Fruit fly (Drosophila melanogaster): ENCODE results near the gene MED30.

MED30 gene

dm6 chr3L:613578-614300 lies 40.1 kb downstream of the MED30 start (continued):
- TF ChIP-seq scrt (GFP tag; optimal IDR thresholded peaks at IDR 0.05): no peak
- TF ChIP-seq CG17186 (GFP tag; optimal IDR thresholded peaks at IDR 0.05): no peak
- TF ChIP-seq CG6689 (GFP tag; IDR thresholded peaks at IDR 0.05): peak; percentile 68
- no peak for TF ChIP-seq Adf1 (GFP tag; IDR thresholded peaks at IDR 0.05)
- no peak for TF ChIP-seq CG8478 (optimal IDR thresholded peaks at IDR 0.05)
- TF ChIP-seq br (optimal IDR thresholded peaks at IDR 0.05): no peak
- TF ChIP-seq E2f1 (GFP tag; IDR thresholded peaks at IDR 0.05): peak; percentile 34; the same call in 1 of the 2 replicates
- no peak for TF ChIP-seq CG3995 (GFP tag; optimal IDR thresholded peaks at IDR 0.05)
- no peak for TF ChIP-seq CG13287 (GFP tag; IDR thresholded peaks at IDR 0.05; ENCODE audit: partially characterized antibody)
- TF ChIP-seq ATbp (GFP tag; optimal IDR thresholded peaks at IDR 0.05): no peak
- TF ChIP-seq inv (GFP tag; IDR thresholded peaks at IDR 0.05; ENCODE audit: partially characterized antibody): no peak
- TF ChIP-seq CG10543 (GFP tag; optimal IDR thresholded peaks at IDR 0.05): no peak
- no peak for TF ChIP-seq ftz-f1 (GFP tag; optimal IDR thresholded peaks at IDR 0.05)
- TF ChIP-seq CG13894 (tag; optimal IDR thresholded peaks at IDR 0.05): no peak
- peak; percentile 37 for TF ChIP-seq trh (GFP tag; optimal IDR thresholded peaks at IDR 0.05)
- 0 out of 3 replicates have a peak, but pooled peaks have one; percentile 30 for TF ChIP-seq z (GFP tag; IDR thresholded peaks at IDR 0.05)
- TF ChIP-seq HmgZ (tag; optimal IDR thresholded peaks at IDR 0.05): no peak
- TF ChIP-seq unpg (GFP tag; optimal IDR thresholded peaks at IDR 0.05): peak; percentile 53
- no peak for TF ChIP-seq Dad (GFP tag; optimal IDR thresholded peaks at IDR 0.05)
- no peak for TF ChIP-seq CG4707 (GFP tag; optimal IDR thresholded peaks at IDR 0.05)
- TF ChIP-seq ssp (GFP tag; IDR thresholded peaks at IDR 0.05): no peak
- no peak for TF ChIP-seq maf-S (GFP tag; optimal IDR thresholded peaks at IDR 0.05)
- no peak for TF ChIP-seq ase (GFP tag; IDR thresholded peaks at IDR 0.05)
- TF ChIP-seq CG12219 (GFP tag; optimal IDR thresholded peaks at IDR 0.05): no peak
- TF ChIP-seq ac (GFP tag; optimal IDR thresholded peaks at IDR 0.05): peak; percentile 77
- peak; percentile 47 for TF ChIP-seq Kr (GFP tag; optimal IDR thresholded peaks at IDR 0.05)
- TF ChIP-seq nerfin-2 (GFP tag; IDR thresholded peaks at IDR 0.05; ENCODE audit: partially characterized antibody): no peak
- TF ChIP-seq Nf-YA (GFP tag; IDR thresholded peaks at IDR 0.05): no peak
- peak; percentile 94 for TF ChIP-seq twi (tag; optimal IDR thresholded peaks at IDR 0.05)
- TF ChIP-seq onecut (GFP tag; IDR thresholded peaks at IDR 0.05): no peak
- TF ChIP-seq CG10654 (GFP tag; optimal IDR thresholded peaks at IDR 0.05): peak; percentile 18
- TF ChIP-seq CG18011 (GFP tag; optimal IDR thresholded peaks at IDR 0.05): no peak
- TF ChIP-seq crp (GFP tag; optimal IDR thresholded peaks at IDR 0.05): no peak
- no peak; the same call in 2 of the 3 replicates for TF ChIP-seq CG7357 (GFP tag; IDR thresholded peaks at IDR 0.05)
- TF ChIP-seq CG2199 (GFP tag; IDR thresholded peaks at IDR 0.05): no peak
- TF ChIP-seq ken (GFP tag; IDR thresholded peaks at IDR 0.05): no peak
- TF ChIP-seq CG11247 (GFP tag; IDR thresholded peaks at IDR 0.05): no peak
- TF ChIP-seq sqz (GFP tag; optimal IDR thresholded peaks at IDR 0.05): peak; percentile 22
- peak; percentile 27 for TF ChIP-seq ewg (GFP tag; optimal IDR thresholded peaks at IDR 0.05)
- no peak for TF ChIP-seq D19B (GFP tag; optimal IDR thresholded peaks at IDR 0.05)
- TF ChIP-seq CG3163 (GFP tag; optimal IDR thresholded peaks at IDR 0.05): no peak
- no peak for TF ChIP-seq toy (GFP tag; IDR thresholded peaks at IDR 0.05)
- no peak for TF ChIP-seq p53 (GFP tag; optimal IDR thresholded peaks at IDR 0.05)
- TF ChIP-seq tin (GFP tag; optimal IDR thresholded peaks at IDR 0.05): peak; percentile 71
- no peak for TF ChIP-seq bbx (GFP tag; IDR thresholded peaks at IDR 0.05; ENCODE audit: partially characterized antibody)
- peak; percentile 10 for TF ChIP-seq tap (tag; optimal IDR thresholded peaks at IDR 0.05)
- peak; percentile 76 for TF ChIP-seq CG18262 (tag; optimal IDR thresholded peaks at IDR 0.05)
- TF ChIP-seq CG11456 (GFP tag; IDR thresholded peaks at IDR 0.05): no peak
- TF ChIP-seq CG3407 (GFP tag; optimal IDR thresholded peaks at IDR 0.05): peak; percentile 45
- no peak for TF ChIP-seq zen2 (GFP tag; IDR thresholded peaks at IDR 0.05; ENCODE audit: partially characterized antibody)
- peak; percentile 70 for TF ChIP-seq NC2β (GFP tag; optimal IDR thresholded peaks at IDR 0.05)

Data from whole organism, embryonic.